Worm (Caenorhabditis elegans) whole organism, young adult: ENCODE data around the gene aka-1.

Experiments used
- B0261.1 ChIP-seq: sonication (generic microtip); optimal IDR thresholded peaks from 2 replicates; lab custom pipeline; 2016; ENCODE audit warnings: mild to moderate bottlenecking, missing genetic modification characterization, moderate library complexity, missing compliant biosample characterization
- F37B4.10 ChIP-seq: fragments of 200-800 bp; sonication (Bioruptor generic); IDR thresholded peaks from 2 replicates; pipeline ENCODE4 v1.3.6; 2022; ENCODE audit warnings: missing genetic modification characterization, missing compliant biosample characterization
- F49E8.2 ChIP-seq: sonication (generic microtip); optimal IDR thresholded peaks from 3 replicates; lab custom pipeline; 2017; ENCODE audit warnings: missing genetic modification characterization, mild to moderate bottlenecking, missing compliant biosample characterization, antibody characterized with exemption, moderate library complexity; ENCODE audit not compliant: insufficient read depth
- K12H6.12 ChIP-seq: fragments of 200-800 bp; sonication (Bioruptor generic); optimal IDR thresholded peaks from 2 replicates; lab custom pipeline; 2018; ENCODE audit warnings: mild to moderate bottlenecking, missing genetic modification characterization, missing compliant biosample characterization
- T26A5.8 ChIP-seq: sonication (generic microtip); optimal IDR thresholded peaks from 2 replicates; lab custom pipeline; 2016; ENCODE audit warnings: missing genetic modification characterization, missing compliant biosample characterization
- Y53F4B.3 ChIP-seq: fragments of 200-800 bp; sonication (Bioruptor generic); IDR thresholded peaks from 2 replicates; pipeline ENCODE4 v1.3.6; 2022; ENCODE audit warnings: missing genetic modification reagents, missing genetic modification characterization, missing compliant biosample characterization
- Y56A3A.18 ChIP-seq: fragments of 200-800 bp; sonication (Bioruptor generic); IDR thresholded peaks from 2 replicates; pipeline ENCODE4 v1.3.6; 2022; ENCODE audit warnings: missing genetic modification reagents, missing genetic modification characterization, missing compliant biosample characterization
- Y79H2A.3 ChIP-seq: fragments of 200-800 bp; sonication (Bioruptor generic); conservative IDR thresholded peaks from 2 replicates; pipeline ENCODE4 v1.3.6; 2022; ENCODE audit warnings: missing genetic modification reagents, missing genetic modification characterization, missing compliant biosample characterization
- Y95B8A.8 ChIP-seq: fragments of 200-800 bp; sonication (Bioruptor generic); IDR thresholded peaks from 2 replicates; pipeline ENCODE4 v1.3.6; 2022; ENCODE audit warnings: missing genetic modification reagents, missing genetic modification characterization, missing compliant biosample characterization
- aptf-2 ChIP-seq: fragments of 200-800 bp; sonication (Bioruptor generic); conservative IDR thresholded peaks from 2 replicates; pipeline ENCODE4 v1.3.6; 2022; ENCODE audit warnings: missing genetic modification reagents, missing genetic modification characterization, missing compliant biosample characterization
- aptf-3 ChIP-seq: fragments of 200-800 bp; sonication (Bioruptor generic); IDR thresholded peaks from 2 replicates; pipeline ENCODE4 v1.3.6; 2022; ENCODE audit warnings: missing genetic modification characterization, missing compliant biosample characterization
- attf-3 ChIP-seq: fragments of 200-800 bp; sonication (Bioruptor generic); conservative IDR thresholded peaks from 2 replicates; pipeline ENCODE4 v1.3.6; 2022; ENCODE audit warnings: missing genetic modification reagents, missing genetic modification characterization, missing compliant biosample characterization
- attf-5 ChIP-seq: fragments of 200-800 bp; sonication (Bioruptor generic); optimal IDR thresholded peaks from 2 replicates; lab custom pipeline; 2018; ENCODE audit warnings: mild to moderate bottlenecking, missing genetic modification characterization, missing compliant biosample characterization
- attf-6 ChIP-seq: fragments of 200-800 bp; sonication (Bioruptor generic); IDR thresholded peaks from 2 replicates; pipeline ENCODE4 v1.3.6; 2022; ENCODE audit warnings: missing genetic modification reagents, missing genetic modification characterization, missing compliant biosample characterization
- bed-1 ChIP-seq: fragments of 200-800 bp; sonication (Bioruptor generic); IDR thresholded peaks from 2 replicates; pipeline ENCODE4 v1.3.6; 2022; ENCODE audit warnings: missing genetic modification reagents, missing genetic modification characterization, missing compliant biosample characterization
- ceh-27 ChIP-seq: fragments of 200-800 bp; sonication (Bioruptor generic); optimal IDR thresholded peaks from 2 replicates; lab custom pipeline; 2018; ENCODE audit warnings: mild to moderate bottlenecking, missing genetic modification characterization, moderate library complexity, missing compliant biosample characterization
- ceh-40 ChIP-seq: fragments of 200-800 bp; sonication (Bioruptor generic); IDR thresholded peaks from 2 replicates; pipeline ENCODE4 v1.3.6; 2022; ENCODE audit warnings: missing genetic modification characterization, missing compliant biosample characterization
- ceh-79 ChIP-seq: sonication (generic microtip); optimal IDR thresholded peaks from 2 replicates; lab custom pipeline; 2017; ENCODE audit warnings: mild to moderate bottlenecking, missing genetic modification characterization, missing compliant biosample characterization
- dox-1 ChIP-seq: fragments of 200-800 bp; sonication (Bioruptor generic); IDR thresholded peaks from 2 replicates; pipeline ENCODE4 v1.3.6; 2022; ENCODE audit warnings: missing genetic modification reagents, missing genetic modification characterization, missing compliant biosample characterization
- efl-1 ChIP-seq: fragments of 150-350 bp; optimal IDR thresholded peaks from 2 replicates; lab custom pipeline; 2014; ENCODE audit warnings: missing biosample characterization, missing genetic modification reagents, missing genetic modification characterization
- egl-44 ChIP-seq: fragments of 200-800 bp; sonication (Bioruptor generic); IDR thresholded peaks from 2 replicates; pipeline ENCODE4 v1.3.6; 2022; ENCODE audit warnings: missing genetic modification reagents, missing genetic modification characterization, missing compliant biosample characterization
- gei-17 ChIP-seq: fragments of 200-800 bp; sonication (Bioruptor generic); optimal IDR thresholded peaks from 2 replicates; lab custom pipeline; 2018; ENCODE audit warnings: mild to moderate bottlenecking, missing genetic modification characterization, missing compliant biosample characterization
- hlh-26 ChIP-seq: fragments of 200-800 bp; sonication (Bioruptor generic); conservative IDR thresholded peaks from 2 replicates; pipeline ENCODE4 v1.3.6; 2022; ENCODE audit warnings: missing genetic modification reagents, missing genetic modification characterization, missing compliant biosample characterization
- hmg-1.2 ChIP-seq: fragments of 200-800 bp; sonication (Bioruptor generic); IDR thresholded peaks from 2 replicates; pipeline ENCODE4 v1.3.6; 2022; ENCODE audit warnings: missing genetic modification reagents, missing genetic modification characterization, missing compliant biosample characterization
- hrde-1 ChIP-seq: sonication (generic microtip); optimal IDR thresholded peaks from 2 replicates; lab custom pipeline; 2016; ENCODE audit warnings: missing genetic modification characterization, mild to moderate bottlenecking, missing compliant biosample characterization, moderate library complexity, missing genotype, missing genetic modification reagents, borderline replicate concordance
- lag-1 ChIP-seq: fragments of 200-800 bp; sonication (Bioruptor generic); IDR thresholded peaks from 2 replicates; pipeline ENCODE4 v1.3.6; 2022; ENCODE audit warnings: missing genetic modification reagents, missing genetic modification characterization, missing compliant biosample characterization
- lin-40 ChIP-seq: sonication (generic microtip); optimal IDR thresholded peaks from 2 replicates; lab custom pipeline; 2016; ENCODE audit warnings: missing genetic modification characterization, mild to moderate bottlenecking, missing compliant biosample characterization, missing genotype, missing genetic modification reagents
- lir-1 ChIP-seq: fragments of 200-800 bp; sonication (Bioruptor generic); conservative IDR thresholded peaks from 2 replicates; pipeline ENCODE4 v1.3.6; 2022; ENCODE audit warnings: missing genetic modification reagents, missing genetic modification characterization, missing compliant biosample characterization
- lsl-1 ChIP-seq: fragments of 200-800 bp; sonication (Bioruptor generic); optimal IDR thresholded peaks from 2 replicates; lab custom pipeline; 2018; ENCODE audit warnings: mild to moderate bottlenecking, missing genetic modification characterization, moderate library complexity, missing compliant biosample characterization
- madf-3 ChIP-seq: fragments of 200-800 bp; sonication (Bioruptor generic); IDR thresholded peaks from 2 replicates; pipeline ENCODE4 v1.3.6; 2022; ENCODE audit warnings: missing genetic modification reagents, missing genetic modification characterization, missing compliant biosample characterization
- madf-8 ChIP-seq: fragments of 200-800 bp; sonication (Bioruptor generic); conservative IDR thresholded peaks from 2 replicates; pipeline ENCODE4 v1.3.6; 2022; ENCODE audit warnings: missing genetic modification reagents, missing genetic modification characterization, missing compliant biosample characterization
- mcd-1 ChIP-seq: fragments of 200-800 bp; sonication (Bioruptor generic); IDR thresholded peaks from 2 replicates; pipeline ENCODE4 v1.3.6; 2022; ENCODE audit warnings: missing genetic modification reagents, missing genetic modification characterization, missing compliant biosample characterization
- mel-28 ChIP-seq: sonication (generic microtip); optimal IDR thresholded peaks from 2 replicates; lab custom pipeline; 2016; ENCODE audit warnings: borderline replicate concordance, mild to moderate bottlenecking, missing genetic modification characterization, missing compliant biosample characterization
- nfya-2 ChIP-seq: fragments of 200-800 bp; sonication (Bioruptor generic); IDR thresholded peaks from 2 replicates; pipeline ENCODE4 v1.3.6; 2022; ENCODE audit warnings: missing genetic modification reagents, missing genetic modification characterization, missing compliant biosample characterization
- nfyb-1 ChIP-seq: fragments of 200-800 bp; sonication (Bioruptor generic); IDR thresholded peaks from 2 replicates; pipeline ENCODE4 v1.3.6; 2022; ENCODE audit warnings: missing genetic modification reagents, missing genetic modification characterization, missing compliant biosample characterization
- rcor-1 ChIP-seq: fragments of 200-800 bp; sonication (Bioruptor generic); IDR thresholded peaks from 2 replicates; pipeline ENCODE4 v1.3.6; 2022; ENCODE audit warnings: missing genetic modification reagents, missing genetic modification characterization, missing compliant biosample characterization
- rec-8 ChIP-seq, 2 experiments: sonication (generic microtip); optimal IDR thresholded peaks; 2 replicates each; lab custom pipeline; 2016; ENCODE audit warnings: mild to moderate bottlenecking in 2 of 2, missing genetic modification characterization in 2 of 2, missing genetic modification reagents in 2 of 2, missing genotype in 2 of 2, missing biosample characterization in 1 of 2, missing compliant biosample characterization in 1 of 2, moderate library complexity in 1 of 2
- sdz-38 ChIP-seq: sonication (generic microtip); optimal IDR thresholded peaks from 2 replicates; lab custom pipeline; 2016; ENCODE audit warnings: missing genotype, missing genetic modification characterization, missing compliant biosample characterization
- snpc-4 ChIP-seq, 5 experiments: fragments of 150-350 bp in 1 of 5; sonication (generic microtip) in 4 of 5; optimal IDR thresholded peaks; 2 replicates each; lab custom pipeline; 2014 to 2018; ENCODE audit warnings: missing genetic modification characterization in 5 of 5, missing biosample characterization in 3 of 5, antibody characterized with exemption in 2 of 5, mild to moderate bottlenecking in 2 of 5, missing compliant biosample characterization in 2 of 5, missing genotype in 2 of 5, moderate library complexity in 2 of 5, missing genetic modification reagents in 1 of 5
- somi-1 ChIP-seq: fragments of 200-800 bp; sonication (Bioruptor generic); optimal IDR thresholded peaks from 2 replicates; lab custom pipeline; 2018; ENCODE audit warnings: mild to moderate bottlenecking, missing genetic modification characterization, missing compliant biosample characterization
- tbp1 ChIP-seq: fragments of 200-800 bp; sonication (Bioruptor generic); optimal IDR thresholded peaks from 2 replicates; lab custom pipeline; 2018; ENCODE audit warnings: mild to moderate bottlenecking, missing genetic modification characterization, missing compliant biosample characterization
- zim-3 ChIP-seq: sonication (generic microtip); optimal IDR thresholded peaks from 2 replicates; lab custom pipeline; 2017; ENCODE audit warnings: mild to moderate bottlenecking, missing genetic modification characterization, moderate library complexity, missing compliant biosample characterization
- ztf-26 ChIP-seq: sonication (generic microtip); optimal IDR thresholded peaks from 2 replicates; lab custom pipeline; 2017; ENCODE audit warnings: missing genetic modification characterization, missing compliant biosample characterization
- ztf-3 ChIP-seq: fragments of 200-800 bp; sonication (Bioruptor generic); optimal IDR thresholded peaks from 2 replicates; lab custom pipeline; 2018; ENCODE audit warnings: mild to moderate bottlenecking, missing genetic modification characterization, missing compliant biosample characterization

Gene aka-1

DNA sequence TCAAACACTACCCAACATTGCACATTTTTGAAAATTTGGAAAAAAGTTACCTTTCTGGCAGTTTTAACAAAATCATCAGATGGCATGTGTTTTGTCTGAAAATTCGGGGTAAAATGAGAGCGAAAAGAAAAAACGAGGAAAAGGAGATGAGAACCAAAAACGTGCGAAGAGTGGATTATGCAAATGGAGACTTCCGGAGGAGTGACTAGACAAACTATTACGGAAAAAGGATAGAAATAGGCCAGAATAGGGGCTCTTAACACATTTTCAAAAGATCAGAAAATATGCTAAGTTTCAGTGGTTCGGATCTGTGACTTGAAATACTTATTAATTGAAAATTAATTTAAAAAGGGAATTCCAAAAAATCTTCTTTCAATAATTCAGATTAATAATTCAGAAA lies 21.1 kb upstream of the aka-1 start, which contains the start of gene srab-14:
srab-14 (minus strand) TSS at position 101 of the 400 bp plus-strand sequence.
- no peak for TF ChIP-seq dox-1 (GFP tag; lab: Robert Waterston, UW)
- no peak for TF ChIP-seq sdz-38
- TF ChIP-seq hrde-1 (tag; lab: Kevin White, UChicago): no peak
- no peak for TF ChIP-seq bed-1 (GFP tag; lab: Robert Waterston, UW)
- no peak for TF ChIP-seq ceh-40 (GFP tag; lab: Robert Waterston, UW)
- TF ChIP-seq Y79H2A.3: no peak
- no peak for TF ChIP-seq mel-28 (tag; lab: Kevin White, UChicago)
- TF ChIP-seq B0261.1 (tag; lab: Kevin White, UChicago): no peak
- TF ChIP-seq Y53F4B.3 (GFP tag; lab: Robert Waterston, UW): no peak
- TF ChIP-seq hmg-1.2 (GFP tag; lab: Robert Waterston, UW): no peak
- TF ChIP-seq egl-44: no peak
- TF ChIP-seq Y95B8A.8 (GFP tag; lab: Robert Waterston, UW): no peak
- TF ChIP-seq gei-17 (GFP tag; lab: Kevin White, UChicago): no peak
- no peak for TF ChIP-seq F49E8.2 (tag; lab: Kevin White, UChicago)
- TF ChIP-seq ztf-26 (tag; lab: Kevin White, UChicago): no peak
- no peak for TF ChIP-seq attf-6 (GFP tag; lab: Robert Waterston, UW)
- TF ChIP-seq aptf-3 (GFP tag; lab: Robert Waterston, UW): no peak
- no peak for TF ChIP-seq rcor-1 (GFP tag; lab: Robert Waterston, UW)
- TF ChIP-seq K12H6.12: no peak
- TF ChIP-seq rec-8 (tag; optimal IDR thresholded peaks at IDR 0.05; lab: Kevin White, UChicago): no peak

DNA sequence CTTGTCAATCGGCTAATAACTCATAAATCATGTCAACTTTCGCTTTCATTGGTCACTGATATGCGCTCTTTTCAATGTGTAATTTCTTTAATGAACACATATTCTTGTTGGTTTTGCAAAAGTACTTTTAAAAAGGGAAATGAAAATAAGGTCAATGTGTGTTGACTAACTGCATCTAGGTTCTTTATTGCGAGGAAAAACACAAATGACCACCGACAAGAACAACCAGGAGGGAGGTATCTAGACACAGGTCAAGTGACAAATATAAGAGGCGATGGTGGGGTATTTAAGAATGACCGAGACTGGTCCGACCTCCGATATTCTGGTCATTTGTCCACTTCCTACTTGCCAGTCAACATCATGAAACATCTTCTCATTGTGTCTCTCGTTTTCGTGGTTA lies 17.7 kb upstream of the aka-1 start, which contains the start of gene spi-1:
spi-1 (plus strand) TSS at position 178 of the 400 bp plus-strand sequence.
- TF ChIP-seq somi-1 (GFP tag; lab: Kevin White, UChicago): no peak
- no peak for TF ChIP-seq madf-3
- TF ChIP-seq aptf-2: no peak
- no peak for TF ChIP-seq lin-40

DNA sequence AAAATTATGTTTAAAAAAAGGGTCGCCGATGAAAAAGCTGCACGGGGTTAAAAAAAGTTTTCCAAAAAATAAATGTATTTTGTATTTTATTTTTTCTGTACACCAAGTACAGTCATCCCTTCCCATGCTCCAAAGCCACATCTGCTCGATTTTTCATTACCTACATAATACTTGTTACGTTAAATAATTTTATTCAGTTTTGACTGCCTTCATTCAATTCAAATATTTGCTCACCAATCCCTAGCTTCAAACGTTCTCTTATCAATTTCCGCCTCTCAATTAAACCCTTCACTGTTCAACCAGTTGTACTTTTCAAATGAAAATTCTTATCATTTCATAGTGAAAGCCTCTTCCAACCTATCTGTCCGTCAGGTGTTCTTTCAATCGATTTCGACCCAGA lies 15.8 kb upstream of the aka-1 start, which contains the start of gene R10H1.1:
R10H1.1 (plus strand) TSS at position 301 of the 400 bp plus-strand sequence.
- TF ChIP-seq tbp1 (no peak), snpc-4 (GFP tag; optimal IDR thresholded peaks at IDR 0.05; lab: Kevin White, UChicago) (no peak), snpc-4 (tag; optimal IDR thresholded peaks at IDR 0.05; lab: Kevin White, UChicago) (no peak), ztf-3 (GFP tag; lab: Kevin White, UChicago) (no peak), lsl-1 (no peak), mcd-1 (GFP tag; lab: Robert Waterston, UW) (no peak), Y56A3A.18 (no peak), aptf-2 (no peak), F37B4.10 (GFP tag; lab: Robert Waterston, UW) (no peak), lir-1 (GFP tag; lab: Robert Waterston, UW) (no peak), efl-1 (GFP tag; lab: Kevin White, UChicago) (no peak)

DNA sequence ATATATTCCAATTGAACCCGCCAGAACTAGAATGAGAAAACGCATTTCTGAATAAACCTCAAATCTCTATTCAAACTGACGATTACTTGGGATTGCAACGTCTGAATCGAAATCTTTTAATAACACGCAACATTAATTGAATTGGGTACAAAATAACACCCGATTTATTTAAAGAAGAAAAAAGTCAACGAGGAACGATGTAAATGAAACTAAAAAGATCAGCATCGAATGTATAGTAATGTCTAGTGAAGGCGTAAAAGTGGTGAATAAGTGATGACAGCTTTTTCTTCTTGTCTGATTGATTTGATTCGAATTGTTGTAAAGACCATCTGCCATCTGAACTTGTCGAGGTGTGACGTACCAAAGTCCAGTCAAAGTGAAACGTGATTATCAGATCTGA lies 15.3 kb upstream of the aka-1 start, which contains the start of gene nas-23:
nas-23 (minus strand) TSS at position 101 of the 400 bp plus-strand sequence.
- TF ChIP-seq aptf-2: no peak
- TF ChIP-seq mcd-1 (GFP tag; lab: Robert Waterston, UW): no peak
- no peak for TF ChIP-seq T26A5.8 (tag; lab: Kevin White, UChicago)
- TF ChIP-seq attf-5 (GFP tag; lab: Kevin White, UChicago): no peak
- no peak for TF ChIP-seq somi-1 (GFP tag; lab: Kevin White, UChicago)
- TF ChIP-seq attf-3 (GFP tag; lab: Robert Waterston, UW): no peak
- no peak for TF ChIP-seq nfyb-1 (GFP tag; lab: Robert Waterston, UW)
- no peak for TF ChIP-seq nfya-2
- no peak for TF ChIP-seq zim-3 (tag; lab: Kevin White, UChicago)
- no peak for TF ChIP-seq lsl-1
- no peak for TF ChIP-seq bed-1 (GFP tag; lab: Robert Waterston, UW)
- no peak for TF ChIP-seq lag-1 (GFP tag; lab: Robert Waterston, UW)
- TF ChIP-seq gei-17 (GFP tag; lab: Kevin White, UChicago): no peak
- no peak for TF ChIP-seq ceh-27 (GFP tag; lab: Kevin White, UChicago)
- TF ChIP-seq madf-8 (GFP tag; lab: Robert Waterston, UW): no peak
- TF ChIP-seq ceh-79 (tag; lab: Kevin White, UChicago): no peak
- no peak for TF ChIP-seq hlh-26 (GFP tag; lab: Robert Waterston, UW)
